Worm (Caenorhabditis elegans) whole organism, L2 larva: ENCODE results near the gene nfi-1.

Experiments
- aly-2 ChIP-seq: fragments of 150-350 bp; optimal IDR thresholded peaks from 2 replicates; lab custom pipeline; 2014; ENCODE audit warnings: missing biosample characterization, missing genetic modification characterization
- ceh-82 ChIP-seq: fragments of 150-350 bp; optimal IDR thresholded peaks from 2 replicates; lab custom pipeline; 2014; ENCODE audit warnings: missing biosample characterization, missing genetic modification characterization
- elt-3 ChIP-seq: sonication (generic microtip); optimal IDR thresholded peaks from 2 replicates; lab custom pipeline; 2017; ENCODE audit warnings: missing biosample characterization, missing genetic modification characterization
- nhr-77 ChIP-seq: fragments of 150-350 bp; optimal IDR thresholded peaks from 2 replicates; lab custom pipeline; 2014; ENCODE audit warnings: missing biosample characterization, missing genetic modification characterization
- unc-39 ChIP-seq: fragments of 150-350 bp; optimal IDR thresholded peaks from 2 replicates; lab custom pipeline; 2014; ENCODE audit warnings: missing biosample characterization, missing genetic modification characterization
- ztf-4 ChIP-seq: fragments of 150-350 bp; optimal IDR thresholded peaks from 2 replicates; lab custom pipeline; 2014; ENCODE audit warnings: missing biosample characterization, missing genetic modification characterization

DNA sequence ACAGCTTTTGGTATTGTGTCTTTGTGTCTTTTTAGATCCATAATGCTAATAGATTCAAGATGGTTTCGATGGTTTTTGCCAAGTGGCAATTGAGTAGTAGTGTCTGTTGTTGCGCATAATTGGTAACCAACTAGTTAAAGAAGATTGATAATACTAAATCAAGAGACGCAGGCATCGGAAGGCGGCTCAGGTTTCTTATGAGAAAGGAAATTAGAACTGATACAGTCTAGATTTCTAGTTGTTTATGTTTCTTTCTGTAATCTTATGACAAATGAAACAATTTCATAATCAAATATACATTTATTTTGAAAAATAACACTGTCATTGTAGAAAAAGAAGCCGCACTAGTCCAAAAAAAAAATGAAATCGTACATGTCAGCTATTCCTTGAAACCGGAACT, 15.8 kb downstream of the nfi-1 start, which contains the start of gene ZK1290.10:
- TF ChIP-seq ztf-4 (no peak), nhr-77 (tag; lab: Kevin White, UChicago) (no peak), elt-3 (no peak), ceh-82 (tag; lab: Kevin White, UChicago) (no peak), unc-39 (tag; lab: Kevin White, UChicago) (no peak), aly-2 (no peak)
